Fruit fly (Drosophila melanogaster) whole organism, embryonic: ENCODE data around the gene CG42393.

Experiments used
- Adf1 ChIP-seq: fragments of 200-800 bp; sonication (Bioruptor generic); IDR thresholded peaks from 2 replicates; pipeline ENCODE4 v1.3.6; 2022; ENCODE audit warnings: missing biosample characterization, missing genetic modification characterization
- Atf6 ChIP-seq: fragments of 200-800 bp; sonication (Bioruptor generic); IDR thresholded peaks from 2 replicates; pipeline ENCODE4 v1.3.6; 2022; ENCODE audit warnings: missing biosample characterization, missing genetic modification characterization
- Awh ChIP-seq: fragments of 200-800 bp; sonication (Bioruptor generic); IDR thresholded peaks from 2 replicates; pipeline ENCODE4, ENCODE4 v1.3.6; 2022; ENCODE audit warnings: missing biosample characterization, missing genetic modification characterization
- B-H2 ChIP-seq: fragments of 200-800 bp; sonication (Bioruptor generic); optimal IDR thresholded peaks from 2 replicates; lab custom pipeline; 2018; ENCODE audit warnings: missing biosample characterization, mild to moderate bottlenecking, missing genetic modification characterization
- C15 ChIP-seq: fragments of 200-800 bp; sonication (Bioruptor generic); IDR thresholded peaks from 3 replicates; pipeline ENCODE4 v1.3.6; 2022; ENCODE audit warnings: missing biosample characterization, missing genetic modification characterization
- CG10321 ChIP-seq: fragments of 200-800 bp; sonication (Bioruptor generic); IDR thresholded peaks from 2 replicates; pipeline ENCODE4 v1.3.6; 2022; ENCODE audit warnings: missing biosample characterization, missing genetic modification characterization
- CG10543 ChIP-seq: fragments of 200-800 bp; sonication (Bioruptor generic); optimal IDR thresholded peaks from 3 replicates; lab custom pipeline; 2017; ENCODE audit warnings: missing biosample characterization, mild to moderate bottlenecking, missing genetic modification characterization, moderate library complexity
- CG11504 ChIP-seq: fragments of 200-800 bp; sonication (Bioruptor generic); optimal IDR thresholded peaks from 3 replicates; lab custom pipeline; 2019; ENCODE audit warnings: missing biosample characterization, mild to moderate bottlenecking, missing genetic modification characterization, moderate library complexity
- CG11695 ChIP-seq: fragments of 200-800 bp; sonication (Bioruptor generic); IDR thresholded peaks from 3 replicates; pipeline ENCODE4 v1.3.6; 2022; ENCODE audit warnings: missing biosample characterization, missing genetic modification characterization
- CG12236 ChIP-seq: fragments of 200-800 bp; sonication (Bioruptor generic); optimal IDR thresholded peaks from 2 replicates; lab custom pipeline; 2016; ENCODE audit warnings: missing biosample characterization, missing genetic modification characterization
- CG13424 ChIP-seq: fragments of 200-800 bp; sonication (Bioruptor generic); optimal IDR thresholded peaks from 2 replicates; lab custom pipeline; 2019; ENCODE audit warnings: missing biosample characterization, mild to moderate bottlenecking, missing genetic modification characterization, moderate library complexity
- CG13894 ChIP-seq: fragments of 200-800 bp; sonication (Bioruptor generic); optimal IDR thresholded peaks from 3 replicates; lab custom pipeline; 2018; ENCODE audit warnings: missing biosample characterization, mild to moderate bottlenecking, missing genetic modification characterization, moderate library complexity
- CG16863 ChIP-seq: fragments of 200-800 bp; sonication (Bioruptor generic); optimal IDR thresholded peaks from 3 replicates; lab custom pipeline; 2016; ENCODE audit warnings: missing biosample characterization, missing genetic modification characterization
- CG17359 ChIP-seq: fragments of 200-800 bp; sonication (Bioruptor generic); optimal IDR thresholded peaks from 3 replicates; lab custom pipeline; 2018; ENCODE audit warnings: missing biosample characterization, mild to moderate bottlenecking, missing genetic modification characterization, moderate library complexity
- CG2199 ChIP-seq: fragments of 200-800 bp; sonication (Bioruptor generic); IDR thresholded peaks from 3 replicates; pipeline ENCODE4 v1.3.6; 2022; ENCODE audit warnings: missing biosample characterization, missing genetic modification characterization
- CG31365 ChIP-seq: fragments of 200-800 bp; sonication (Bioruptor generic); optimal IDR thresholded peaks from 2 replicates; lab custom pipeline; 2018; ENCODE audit warnings: missing biosample characterization, mild to moderate bottlenecking, missing genetic modification characterization
- CG33213 ChIP-seq: fragments of 200-800 bp; sonication (Bioruptor generic); optimal IDR thresholded peaks from 3 replicates; lab custom pipeline; 2016; ENCODE audit warnings: missing biosample characterization, missing genetic modification characterization
- CG6689 ChIP-seq: fragments of 200-800 bp; sonication (Bioruptor generic); IDR thresholded peaks from 2 replicates; pipeline ENCODE4 v1.3.6; 2022; ENCODE audit warnings: missing biosample characterization, missing genetic modification characterization
- CG7928 ChIP-seq: fragments of 200-800 bp; sonication (Bioruptor generic); optimal IDR thresholded peaks from 2 replicates; lab custom pipeline; 2017; ENCODE audit warnings: missing biosample characterization, mild to moderate bottlenecking, missing genetic modification characterization
- D19B ChIP-seq: fragments of 200-800 bp; sonication (Bioruptor generic); optimal IDR thresholded peaks from 2 replicates; lab custom pipeline; 2017; ENCODE audit warnings: missing biosample characterization, mild to moderate bottlenecking, missing genetic modification characterization
- Dfd ChIP-seq, 2 experiments: fragments of >200 bp; optimal IDR thresholded peaks; 2 replicates each; lab custom pipeline; 2017; ENCODE audit warnings: missing biosample characterization in 2 of 2, missing genetic modification characterization in 2 of 2
- Fer2 ChIP-seq: fragments of 200-800 bp; sonication (Bioruptor generic); optimal IDR thresholded peaks from 2 replicates; lab custom pipeline; 2018; ENCODE audit warnings: missing biosample characterization, mild to moderate bottlenecking, missing genetic modification characterization, moderate library complexity
- MESR4 ChIP-seq: fragments of 200-800 bp; sonication (Bioruptor generic); optimal IDR thresholded peaks from 2 replicates; lab custom pipeline; 2018; ENCODE audit warnings: missing biosample characterization, mild to moderate bottlenecking, missing genetic modification characterization, moderate library complexity
- MTF-1 ChIP-seq: fragments of 200-800 bp; sonication (Bioruptor generic); optimal IDR thresholded peaks from 2 replicates; lab custom pipeline; 2018; ENCODE audit warnings: missing biosample characterization, mild to moderate bottlenecking, missing genetic modification characterization, borderline replicate concordance
- Rfx ChIP-seq: fragments of 200-800 bp; sonication (Bioruptor generic); IDR thresholded peaks from 2 replicates; pipeline ENCODE4 v1.3.6; 2022; ENCODE audit warnings: missing biosample characterization, missing genetic modification characterization
- Side ChIP-seq: fragments of 200-800 bp; sonication (Bioruptor generic); optimal IDR thresholded peaks from 2 replicates; lab custom pipeline; 2016; ENCODE audit warnings: missing biosample characterization, missing genetic modification characterization
- Tbp ChIP-seq: fragments of >200 bp; optimal IDR thresholded peaks from 2 replicates; lab custom pipeline; 2018; ENCODE audit warnings: missing biosample characterization, missing genetic modification characterization
- Usf ChIP-seq: fragments of 200-800 bp; sonication (Bioruptor generic); optimal IDR thresholded peaks from 2 replicates; lab custom pipeline; 2017; ENCODE audit warnings: missing genotype, missing biosample characterization, missing genetic modification characterization
- amos ChIP-seq: fragments of 200-800 bp; sonication (Bioruptor generic); IDR thresholded peaks from 2 replicates; pipeline ENCODE4 v1.3.6; 2022; ENCODE audit warnings: missing biosample characterization, missing genetic modification characterization; ENCODE audit not compliant: partially characterized antibody
- ase ChIP-seq: fragments of 200-800 bp; sonication (Bioruptor generic); IDR thresholded peaks from 3 replicates; pipeline ENCODE4 v1.3.6; 2022; ENCODE audit warnings: missing biosample characterization, missing genetic modification characterization
- ash1 ChIP-seq: fragments of 200-800 bp; sonication (Bioruptor generic); optimal IDR thresholded peaks from 2 replicates; lab custom pipeline; 2018; ENCODE audit warnings: missing biosample characterization, mild to moderate bottlenecking, missing genetic modification characterization
- br ChIP-seq: fragments of >200 bp; optimal IDR thresholded peaks from 2 replicates; lab custom pipeline; 2017
- cato ChIP-seq: fragments of 200-800 bp; sonication (Bioruptor generic); optimal IDR thresholded peaks from 2 replicates; lab custom pipeline; 2016; ENCODE audit warnings: missing biosample characterization, missing genetic modification characterization, borderline replicate concordance
- ci ChIP-seq: fragments of 200-800 bp; sonication (Bioruptor generic); IDR thresholded peaks from 3 replicates; pipeline ENCODE4 v1.3.6; 2022; ENCODE audit warnings: missing biosample characterization, missing genetic modification characterization
- en ChIP-seq: fragments of 200-800 bp; sonication (Bioruptor generic); optimal IDR thresholded peaks from 2 replicates; lab custom pipeline; 2016; ENCODE audit warnings: missing biosample characterization, missing genetic modification characterization
- gsb ChIP-seq: fragments of 200-800 bp; sonication (Bioruptor generic); IDR thresholded peaks from 2 replicates; pipeline ENCODE4 v1.3.6; 2022; ENCODE audit warnings: missing biosample characterization, missing genetic modification characterization
- hb ChIP-seq: fragments of 200-800 bp; sonication (Bioruptor generic); IDR thresholded peaks from 3 replicates; pipeline ENCODE4 v1.3.6; 2022; ENCODE audit warnings: missing biosample characterization, missing genetic modification characterization; ENCODE audit not compliant: partially characterized antibody
- jigr1 ChIP-seq: fragments of 200-800 bp; sonication (Bioruptor generic); IDR thresholded peaks from 3 replicates; pipeline ENCODE4 v1.3.6; 2022; ENCODE audit warnings: missing biosample characterization, missing genetic modification characterization
- luna ChIP-seq: fragments of 200-800 bp; sonication (Bioruptor generic); optimal IDR thresholded peaks from 2 replicates; lab custom pipeline; 2016; ENCODE audit warnings: missing biosample characterization, missing genetic modification characterization
- onecut ChIP-seq: fragments of 200-800 bp; sonication (Bioruptor generic); IDR thresholded peaks from 2 replicates; pipeline ENCODE4 v1.3.6; 2022; ENCODE audit warnings: missing biosample characterization, missing genetic modification characterization
- pb ChIP-seq: fragments of 200-800 bp; sonication (Bioruptor generic); optimal IDR thresholded peaks from 3 replicates; lab custom pipeline; 2016; ENCODE audit warnings: missing biosample characterization, missing genetic modification characterization
- peb ChIP-seq: fragments of 200-800 bp; sonication (Bioruptor generic); IDR thresholded peaks from 2 replicates; pipeline ENCODE4 v1.3.6; 2022; ENCODE audit warnings: missing biosample characterization, missing genetic modification characterization
- pum ChIP-seq: fragments of 200-800 bp; sonication (Bioruptor generic); optimal IDR thresholded peaks from 2 replicates; lab custom pipeline; 2016; ENCODE audit warnings: missing biosample characterization, missing genetic modification characterization
- sc ChIP-seq, 3 experiments: fragments of >200 bp in 2 of 3; fragments of 200-800 bp in 1 of 3; sonication (Bioruptor generic) in 1 of 3; optimal IDR thresholded peaks; 2 replicates in 2 of 3; 3 replicates in 1 of 3; lab custom pipeline; 2017; ENCODE audit warnings: mild to moderate bottlenecking in 1 of 3, missing biosample characterization in 1 of 3, missing genetic modification characterization in 1 of 3, missing genetic modification reagents in 1 of 3
- stwl ChIP-seq: fragments of 200-800 bp; sonication (Bioruptor generic); optimal IDR thresholded peaks from 3 replicates; lab custom pipeline; 2018; ENCODE audit warnings: missing biosample characterization, mild to moderate bottlenecking, missing genetic modification characterization, moderate library complexity
- tin ChIP-seq: fragments of 200-800 bp; sonication (Bioruptor generic); optimal IDR thresholded peaks from 3 replicates; lab custom pipeline; 2016; ENCODE audit warnings: missing biosample characterization, missing genetic modification characterization
- tll ChIP-seq, 2 experiments: fragments of 200-800 bp in 1 of 2; fragments of >200 bp in 1 of 2; sonication (Bioruptor generic) in 1 of 2; optimal IDR thresholded peaks; 2 replicates each; lab custom pipeline; 2017 to 2019; ENCODE audit warnings: missing biosample characterization in 2 of 2, missing genetic modification characterization in 2 of 2, mild to moderate bottlenecking in 1 of 2, moderate library complexity in 1 of 2
- trem ChIP-seq: fragments of 200-800 bp; optimal IDR thresholded peaks from 3 replicates; lab custom pipeline; 2019; ENCODE audit warnings: missing biosample characterization, mild to moderate bottlenecking, missing genetic modification characterization, moderate library complexity
- unpg ChIP-seq: fragments of 200-800 bp; sonication (Bioruptor generic); optimal IDR thresholded peaks from 3 replicates; lab custom pipeline; 2018; ENCODE audit warnings: missing biosample characterization, mild to moderate bottlenecking, missing genetic modification characterization, moderate library complexity

The CG42393 gene

dm6 chr3L:18029546-18030300 is 12.8 kb upstream of the CG42393 start (continued):
- TF ChIP-seq Side (GFP tag; lab: Kevin White, UChicago) (peak; percentile 62), CG31365 (peak; percentile 68), Tbp (GFP tag; lab: Kevin White, UChicago) (no peak), CG10543 (GFP tag; lab: Kevin White, UChicago) (peak; percentile 93), CG12236 (GFP tag; lab: Kevin White, UChicago) (peak; percentile 84), peb (no peak), cato (GFP tag; lab: Kevin White, UChicago) (peak; percentile 63), Rfx (GFP tag; lab: Robert Waterston, UW) (peak; percentile 69), B-H2 (GFP tag; lab: Kevin White, UChicago) (peak; percentile 48), Fer2 (peak; percentile 35), Atf6 (GFP tag; lab: Robert Waterston, UW) (peak; percentile 83), tin (GFP tag; lab: Kevin White, UChicago) (peak; percentile 44), CG7928 (GFP tag; lab: Kevin White, UChicago) (no peak), CG16863 (GFP tag; lab: Kevin White, UChicago) (peak; percentile 80), trem (tag; lab: Kevin White, UChicago) (peak; percentile 19), MESR4 (GFP tag; lab: Kevin White, UChicago) (peak; percentile 4), CG17359 (tag; lab: Kevin White, UChicago) (peak; percentile 77), D19B (GFP tag; lab: Kevin White, UChicago) (no peak), CG13894 (tag; lab: Kevin White, UChicago) (peak; percentile 60), ash1 (GFP tag; lab: Kevin White, UChicago) (peak; percentile 65), CG10321 (GFP tag; lab: Robert Waterston, UW) (0 out of 2 replicates have a peak, but pooled peaks have one; percentile 33), Awh (GFP tag; lab: Robert Waterston, UW) (peak; percentile 78), ci (GFP tag; lab: Robert Waterston, UW) (peak; percentile 92), ase (GFP tag; lab: Robert Waterston, UW) (no peak), CG6689 (GFP tag; lab: Robert Waterston, UW) (0 out of 2 replicates have a peak, but pooled peaks have one; percentile 20), Usf (no peak), unpg (GFP tag; lab: Kevin White, UChicago) (peak; percentile 66), tll (GFP tag; optimal IDR thresholded peaks at IDR 0.05; lab: Kevin White, UChicago) (peak in 1 of 2 experiments; percentile 39), CG33213 (peak; percentile 83), CG13424 (tag; lab: Kevin White, UChicago) (peak; percentile 65), stwl (tag; lab: Kevin White, UChicago) (peak; percentile 34), Dfd (GFP tag; optimal IDR thresholded peaks at IDR 0.05; lab: Kevin White, UChicago) (no peak), luna (GFP tag; lab: Kevin White, UChicago) (peak; percentile 2), hb (no peak), gsb (GFP tag; lab: Robert Waterston, UW) (no peak; the same call in 1 of the 2 replicates), amos (GFP tag; lab: Robert Waterston, UW) (no peak; the same call in 1 of the 2 replicates), pb (peak; percentile 25), sc (optimal IDR thresholded peaks at IDR 0.05; lab: Kevin White, UChicago) (no peak), sc (GFP tag; optimal IDR thresholded peaks at IDR 0.05; lab: Kevin White, UChicago) (peak; percentile 77), Adf1 (GFP tag; lab: Robert Waterston, UW) (peak; percentile 99), onecut (GFP tag; lab: Robert Waterston, UW) (peak; percentile 93), CG2199 (peak; percentile 93; the same call in 2 of the 3 replicates), C15 (no peak), jigr1 (GFP tag; lab: Robert Waterston, UW) (no peak), CG11504 (tag; lab: Kevin White, UChicago) (peak; percentile 59), br (lab: Kevin White, UChicago) (no peak), pum (GFP tag; lab: Kevin White, UChicago) (peak; percentile 13), en (GFP tag; lab: Kevin White, UChicago) (peak; percentile 65), CG11695 (peak; percentile 52; the same call in 2 of the 3 replicates), MTF-1 (GFP tag; lab: Kevin White, UChicago) (peak; percentile 89)
